Worm (Caenorhabditis elegans): ENCODE measurements around the gene Y102A5C.40.

Y102A5C.40 gene

ce11 chrV:16991734-16992133 is 4.8 kb upstream of the Y102A5C.40 start, which contains the start of gene srz-95:
TSS of gene srz-95 (plus strand) at chrV:16992034.
- no peak for TF ChIP-seq fkh-10 (GFP tag; optimal IDR thresholded peaks at IDR 0.05)

DNA sequence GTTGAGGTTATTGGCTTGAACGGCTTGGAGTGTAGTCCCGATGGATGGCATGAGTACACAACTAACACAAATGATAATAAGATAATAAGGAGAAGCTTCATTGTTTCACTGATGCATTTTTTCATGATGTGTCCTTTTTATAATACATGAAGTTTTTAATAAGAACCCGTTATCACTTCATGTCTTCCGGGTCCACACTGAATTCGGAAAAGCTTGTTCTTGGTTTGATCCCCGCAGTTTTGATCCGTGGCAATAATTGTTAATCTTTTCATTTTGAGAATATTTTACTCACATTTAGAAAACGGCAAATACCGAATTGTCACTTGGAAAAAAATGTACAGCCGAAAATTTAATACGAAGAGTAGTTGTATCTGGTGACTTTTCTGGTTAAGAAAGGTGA is 1.7 kb upstream of the Y102A5C.40 start, which contains the start of gene Y102A5C.27:
Gene Y102A5C.27 (minus strand): TSS at position 101 of the 400 bp plus-strand sequence.
- no peak for TF ChIP-seq nhr-47 (tag; optimal IDR thresholded peaks at IDR 0.05)
- TF ChIP-seq nhr-12 (tag; optimal IDR thresholded peaks at IDR 0.05): no peak
- no peak for TF ChIP-seq unc-62 (GFP tag; optimal IDR thresholded peaks at IDR 0.05)
- no peak for TF ChIP-seq nhr-84 (tag; optimal IDR thresholded peaks at IDR 0.05)
- TF ChIP-seq ces-1 (GFP tag; optimal IDR thresholded peaks at IDR 0.05): no peak
- TF ChIP-seq ceh-90 (tag; optimal IDR thresholded peaks at IDR 0.05): no peak
- TF ChIP-seq Y116A8C.19 (tag; optimal IDR thresholded peaks at IDR 0.05; ENCODE audit: borderline replicate concordance): no peak
- TF ChIP-seq pqm-1 (tag; optimal IDR thresholded peaks at IDR 0.05): no peak
- TF ChIP-seq lin-39 (tag; optimal IDR thresholded peaks at IDR 0.05): no peak
- TF ChIP-seq nhr-20 (tag; optimal IDR thresholded peaks at IDR 0.05): no peak
- TF ChIP-seq lin-35 (GFP tag; optimal IDR thresholded peaks at IDR 0.05): no peak
- no peak for TF ChIP-seq alr-1 (tag; optimal IDR thresholded peaks at IDR 0.05; ENCODE audit: borderline replicate concordance)
- no peak for TF ChIP-seq nhr-11 (tag; optimal IDR thresholded peaks at IDR 0.05)
- TF ChIP-seq nhr-76 (tag; optimal IDR thresholded peaks at IDR 0.05): no peak
- TF ChIP-seq nhr-19 (GFP tag; conservative IDR thresholded peaks at IDR 0.05): no peak
- no peak for TF ChIP-seq ztf-11 (tag; optimal IDR thresholded peaks at IDR 0.05)
- no peak for TF ChIP-seq C34B4.2 (tag; optimal IDR thresholded peaks at IDR 0.05)
- TF ChIP-seq fkh-4 (tag; optimal IDR thresholded peaks at IDR 0.05; ENCODE audit: borderline replicate concordance): no peak
- TF ChIP-seq lin-13 (GFP tag; optimal IDR thresholded peaks at IDR 0.05): no peak
- TF ChIP-seq ceh-63 (GFP tag; optimal IDR thresholded peaks at IDR 0.05): no peak

- TF ChIP-seq mab-9 (GFP tag; IDR thresholded peaks at IDR 0.05) (no peak), elt-2 (tag; optimal IDR thresholded peaks at IDR 0.05) (no peak), dpl-1 (GFP tag; optimal IDR thresholded peaks at IDR 0.05) (no peak), efl-3 (GFP tag; optimal IDR thresholded peaks at IDR 0.05) (no peak), ceh-63 (GFP tag; optimal IDR thresholded peaks at IDR 0.05) (no peak), nhr-28 (tag; optimal IDR thresholded peaks at IDR 0.05) (no peak), rnt-1 (tag; optimal IDR thresholded peaks at IDR 0.05) (no peak), egl-13 (tag; optimal IDR thresholded peaks at IDR 0.05) (no peak), ztf-11 (tag; optimal IDR thresholded peaks at IDR 0.05) (no peak)
These were observed 848 bp upstream of the Y102A5C.40 start for ce11 chrV:16987783-16988182.

DNA sequence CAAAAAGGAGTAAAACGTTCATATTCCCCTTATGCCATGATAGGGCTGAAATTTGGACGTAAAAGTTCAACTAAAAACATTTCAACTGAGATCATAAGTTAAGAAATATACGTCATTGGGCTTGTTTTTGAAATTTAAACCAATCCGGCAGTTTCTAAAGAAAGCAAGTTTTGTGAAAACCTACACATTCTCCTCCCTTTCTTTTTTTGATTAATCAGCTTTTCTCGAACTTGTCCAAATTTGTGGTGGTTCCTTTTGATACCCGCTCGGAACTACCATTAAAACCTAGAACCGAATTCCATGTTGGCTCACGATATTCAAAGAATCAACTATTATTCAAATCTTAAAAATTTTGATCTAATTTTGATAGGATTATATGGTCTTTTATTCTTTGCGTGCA is 6.6 kb downstream of the Y102A5C.40 start, which contains the start of gene srz-54:
Gene srz-54 (plus strand): TSS at position 301 of the 400 bp plus-strand sequence.
- TF ChIP-seq jun-1 (tag; optimal IDR thresholded peaks at IDR 0.05) (no peak), tbx-2 (tag; optimal IDR thresholded peaks at IDR 0.05) (no peak), efl-3 (GFP tag; optimal IDR thresholded peaks at IDR 0.05) (no peak), nhr-237 (tag; optimal IDR thresholded peaks at IDR 0.05) (no peak), lin-39 (tag; optimal IDR thresholded peaks at IDR 0.05) (no peak)

- TF ChIP-seq ztf-4 (tag; optimal IDR thresholded peaks at IDR 0.05) (no peak), ama-1 (optimal IDR thresholded peaks at IDR 0.05) (no peak), pax-3 (tag; optimal IDR thresholded peaks at IDR 0.05) (no peak), nhr-12 (tag; optimal IDR thresholded peaks at IDR 0.05) (no peak), ceh-90 (tag; optimal IDR thresholded peaks at IDR 0.05) (no peak), rnt-1 (tag; optimal IDR thresholded peaks at IDR 0.05) (no peak), dsc-1 (tag; optimal IDR thresholded peaks at IDR 0.05) (no peak)
These were observed 12.0 kb downstream of the Y102A5C.40 start, which contains the start of gene srx-54 for ce11 chrV:16974919-16975318. TSS of gene srx-54 (plus strand) at chrV:16975219.

All from whole organism, L1 larva.